Worm (Caenorhabditis elegans) whole organism, early embryonic: Measurements from ENCODE around the gene C05G5.7.

Experiments
- B0310.2 ChIP-seq: sonication (generic microtip); optimal IDR thresholded peaks from 2 replicates; lab custom pipeline; 2016; ENCODE audit warnings: mild to moderate bottlenecking, missing genetic modification characterization, missing compliant biosample characterization
- F13C5.2 ChIP-seq: sonication (generic microtip); optimal IDR thresholded peaks from 2 replicates; lab custom pipeline; 2017; ENCODE audit warnings: mild to moderate bottlenecking, missing genetic modification characterization, inconsistent platforms, missing compliant biosample characterization
- aly-1 ChIP-seq: sonication (generic microtip); optimal IDR thresholded peaks from 2 replicates; lab custom pipeline; 2016; ENCODE audit warnings: missing genetic modification characterization, missing compliant biosample characterization
- ama-1 ChIP-seq: fragments of 150-350 bp; optimal IDR thresholded peaks from 2 replicates; lab custom pipeline; 2014
- ceh-13 ChIP-seq: fragments of 200-800 bp; sonication (Bioruptor generic); optimal IDR thresholded peaks from 2 replicates; lab custom pipeline; 2018; ENCODE audit warnings: mild to moderate bottlenecking, missing genetic modification characterization, missing compliant biosample characterization
- ceh-36 ChIP-seq: sonication (generic microtip); optimal IDR thresholded peaks from 2 replicates; lab custom pipeline; 2016; ENCODE audit warnings: missing genetic modification characterization, inconsistent platforms, missing compliant biosample characterization
- ets-7 ChIP-seq: sonication (generic microtip); optimal IDR thresholded peaks from 2 replicates; lab custom pipeline; 2016; ENCODE audit warnings: missing genotype, missing genetic modification characterization, missing compliant biosample characterization
- flt-1 ChIP-seq: fragments of 200-800 bp; sonication (Bioruptor generic); IDR thresholded peaks from 2 replicates; pipeline ENCODE4 v1.3.6; 2022; ENCODE audit warnings: missing genetic modification characterization, missing compliant biosample characterization
- hmbx-1 ChIP-seq: sonication (generic microtip); optimal IDR thresholded peaks from 2 replicates; lab custom pipeline; 2016; ENCODE audit warnings: mild to moderate bottlenecking, missing genetic modification characterization, missing compliant biosample characterization
- hmg-4 ChIP-seq: fragments of 200-800 bp; sonication (Bioruptor generic); optimal IDR thresholded peaks from 2 replicates; lab custom pipeline; 2018; ENCODE audit warnings: mild to moderate bottlenecking, missing genetic modification characterization, missing compliant biosample characterization
- hnd-1 ChIP-seq: sonication (generic microtip); optimal IDR thresholded peaks from 2 replicates; lab custom pipeline; 2016; ENCODE audit warnings: missing genetic modification characterization, missing compliant biosample characterization
- pes-1 ChIP-seq: fragments of 200-800 bp; sonication (Bioruptor generic); IDR thresholded peaks from 2 replicates; pipeline ENCODE4 v1.3.6; 2022; ENCODE audit warnings: missing genetic modification reagents, missing genetic modification characterization, missing compliant biosample characterization
- scrt-1 ChIP-seq: fragments of 200-800 bp; sonication (Bioruptor generic); IDR thresholded peaks from 2 replicates; pipeline ENCODE4 v1.3.6; 2022; ENCODE audit warnings: missing genetic modification characterization, missing compliant biosample characterization
- sea-1 ChIP-seq: fragments of 200-800 bp; sonication (Bioruptor generic); conservative IDR thresholded peaks from 2 replicates; pipeline ENCODE4 v1.3.6; 2022; ENCODE audit warnings: missing genetic modification characterization, missing compliant biosample characterization
- tbx-11 ChIP-seq: fragments of 200-800 bp; sonication (Bioruptor generic); IDR thresholded peaks from 2 replicates; pipeline ENCODE4 v1.3.6; 2022; ENCODE audit warnings: missing genetic modification characterization, missing compliant biosample characterization
- tbx-37 ChIP-seq: fragments of 200-800 bp; sonication (Bioruptor generic); conservative IDR thresholded peaks from 2 replicates; pipeline ENCODE4 v1.3.6; 2022; ENCODE audit warnings: missing genetic modification reagents, missing genetic modification characterization, missing compliant biosample characterization
- tra-4 ChIP-seq: sonication (generic microtip); optimal IDR thresholded peaks from 2 replicates; lab custom pipeline; 2017; ENCODE audit warnings: missing genetic modification characterization, missing compliant biosample characterization

Gene C05G5.7

DNA sequence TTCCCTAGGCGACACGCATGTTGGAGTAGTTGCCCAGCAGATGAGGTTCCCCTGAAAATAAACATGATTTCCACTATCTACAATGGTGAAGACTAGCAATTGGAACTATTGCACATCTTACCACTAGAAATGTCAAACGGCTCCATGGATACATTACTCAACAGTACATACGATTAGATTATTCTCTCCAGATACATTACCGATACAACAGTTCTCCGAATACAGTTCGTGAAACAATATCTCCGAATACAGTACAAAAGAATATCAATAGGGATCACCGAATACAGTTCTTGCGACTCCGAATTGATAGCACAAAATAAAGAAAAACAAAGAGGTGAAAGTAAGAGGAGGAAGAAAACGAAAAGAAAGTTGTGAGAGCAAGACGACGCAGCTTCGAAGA is at the start of gene C05G5.7:
TSS of gene C05G5.7 (minus strand) at position 1 of the 400 bp plus-strand sequence.
- no peak for TF ChIP-seq B0310.2
- no peak for TF ChIP-seq F13C5.2 (tag; lab: Kevin White, UChicago)
- no peak for TF ChIP-seq ceh-36
- no peak for TF ChIP-seq tbx-37 (GFP tag; lab: Robert Waterston, UW)
- no peak for TF ChIP-seq scrt-1 (GFP tag; lab: Robert Waterston, UW)
- TF ChIP-seq pes-1 = no peak
- TF ChIP-seq ama-1 (lab: Kevin White, UChicago) = no peak
- no peak for TF ChIP-seq aly-1 (tag; lab: Kevin White, UChicago)
- TF ChIP-seq ceh-13 (GFP tag; lab: Kevin White, UChicago) = no peak
- TF ChIP-seq hmbx-1 (tag; lab: Kevin White, UChicago) = no peak
- no peak for TF ChIP-seq hmg-4 (GFP tag; lab: Kevin White, UChicago)
- no peak for TF ChIP-seq ets-7 (tag; lab: Kevin White, UChicago)
- TF ChIP-seq tra-4 (tag; lab: Kevin White, UChicago) = no peak
- TF ChIP-seq tbx-11 (GFP tag; lab: Robert Waterston, UW) = no peak

DNA sequence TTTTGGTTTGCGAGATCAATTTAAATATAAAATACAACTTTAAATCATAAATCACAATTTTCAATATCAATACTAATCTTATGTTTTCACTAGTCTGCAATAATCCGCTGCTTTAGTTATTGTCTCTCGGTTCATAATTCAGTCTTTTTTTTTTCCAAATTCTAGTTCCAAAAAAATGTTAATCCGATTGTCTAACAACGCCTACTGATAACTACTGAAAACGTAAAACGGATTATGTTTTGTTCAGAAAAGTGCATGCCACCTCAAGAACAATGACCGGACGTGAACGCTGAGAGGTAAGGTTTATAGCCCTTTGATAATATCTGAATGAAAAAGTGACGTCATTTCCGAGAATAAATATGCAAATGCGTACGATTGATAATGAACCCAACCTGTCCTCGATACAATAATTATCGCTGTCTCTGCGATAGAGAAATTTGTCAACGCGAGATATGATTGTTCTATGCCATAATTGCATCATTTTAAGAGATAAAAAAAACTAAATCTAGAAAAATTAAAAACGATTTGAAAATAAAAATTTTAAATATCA is 49.7 kb upstream of the C05G5.7 start, which contains the start of gene sprr-2:
TSS of gene sprr-2 (plus strand) at position 248 of the 550 bp plus-strand sequence.
- TF ChIP-seq tbx-11 (GFP tag; lab: Robert Waterston, UW) (no peak), hnd-1 (tag; lab: Kevin White, UChicago) (no peak), tbx-37 (GFP tag; lab: Robert Waterston, UW) (no peak), ceh-13 (GFP tag; lab: Kevin White, UChicago) (no peak), ceh-36 (no peak), pes-1 (no peak), hmg-4 (GFP tag; lab: Kevin White, UChicago) (no peak), aly-1 (tag; lab: Kevin White, UChicago) (no peak), tra-4 (tag; lab: Kevin White, UChicago) (no peak), ets-7 (tag; lab: Kevin White, UChicago) (no peak), F13C5.2 (tag; lab: Kevin White, UChicago) (no peak), flt-1 (GFP tag; lab: Robert Waterston, UW) (no peak)

DNA sequence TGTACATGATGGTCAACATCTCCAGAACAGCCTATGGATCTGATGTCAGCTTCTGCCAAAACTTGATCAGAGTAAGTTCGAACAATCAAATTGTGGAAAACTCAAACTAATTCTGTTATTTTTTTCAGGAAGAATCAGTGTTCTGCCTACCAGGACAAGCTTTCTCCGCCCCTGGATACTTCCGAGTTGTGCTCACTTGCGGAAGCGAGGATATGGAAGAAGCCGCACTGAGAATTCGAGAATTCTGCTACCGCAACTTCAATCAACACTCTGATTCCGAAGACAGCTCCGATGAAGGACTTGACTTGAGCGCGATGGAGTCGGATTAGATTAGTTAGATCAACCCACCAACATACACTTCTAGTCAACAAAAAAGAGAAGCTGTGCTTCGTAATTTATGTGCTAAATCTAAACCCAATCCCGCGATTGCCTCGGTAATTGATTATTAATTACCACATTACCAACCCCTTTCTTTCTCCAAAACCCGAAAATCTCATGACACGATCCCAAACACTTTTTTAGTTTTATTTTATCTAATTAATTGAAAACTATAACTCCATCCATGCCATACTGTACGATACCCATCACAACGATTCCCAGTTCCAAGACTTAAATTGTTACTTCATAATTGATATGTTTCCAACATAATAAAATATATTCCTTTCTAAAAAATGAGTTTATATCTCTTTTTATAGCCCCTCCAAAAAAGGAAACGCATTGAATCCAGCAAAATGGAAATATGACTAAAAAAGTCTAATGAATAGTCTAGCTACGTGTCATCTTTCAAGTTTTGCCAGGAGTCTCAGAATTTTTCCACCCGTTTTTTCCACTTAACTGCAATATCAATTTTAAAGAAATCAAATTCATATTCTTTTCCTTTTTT is 49.0 kb upstream of the C05G5.7 start:
- no peak for TF ChIP-seq sea-1

DNA sequence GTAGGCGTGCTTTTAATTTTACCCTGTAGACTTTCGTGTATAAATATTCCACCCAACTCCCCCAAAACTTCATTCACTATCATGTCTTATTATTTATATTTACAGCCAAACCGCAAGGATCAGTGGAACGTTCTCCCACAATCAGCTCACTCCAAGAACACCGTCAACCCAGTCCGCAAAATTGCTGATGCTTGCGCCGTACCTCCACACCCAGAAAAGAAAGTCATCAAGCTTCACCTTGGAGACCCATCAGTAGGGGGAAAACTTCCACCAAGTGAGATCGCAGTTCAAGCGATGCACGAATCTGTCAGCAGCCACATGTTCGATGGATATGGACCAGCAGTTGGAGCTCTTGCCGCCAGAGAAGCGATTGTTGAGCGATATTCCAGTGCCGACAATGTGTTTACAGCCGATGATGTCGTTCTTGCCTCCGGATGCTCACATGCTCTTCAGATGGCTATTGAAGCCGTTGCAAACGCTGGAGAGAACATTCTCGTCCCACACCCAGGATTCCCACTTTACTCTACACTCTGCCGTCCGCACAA is 47.7 kb upstream of the C05G5.7 start:
- TF ChIP-seq F13C5.2 (tag; lab: Kevin White, UChicago) = no peak
- no peak for TF ChIP-seq ceh-13 (GFP tag; lab: Kevin White, UChicago)
- no peak for TF ChIP-seq sea-1
- TF ChIP-seq pes-1 = no peak
- no peak for TF ChIP-seq scrt-1 (GFP tag; lab: Robert Waterston, UW)
- no peak for TF ChIP-seq hmg-4 (GFP tag; lab: Kevin White, UChicago)

DNA sequence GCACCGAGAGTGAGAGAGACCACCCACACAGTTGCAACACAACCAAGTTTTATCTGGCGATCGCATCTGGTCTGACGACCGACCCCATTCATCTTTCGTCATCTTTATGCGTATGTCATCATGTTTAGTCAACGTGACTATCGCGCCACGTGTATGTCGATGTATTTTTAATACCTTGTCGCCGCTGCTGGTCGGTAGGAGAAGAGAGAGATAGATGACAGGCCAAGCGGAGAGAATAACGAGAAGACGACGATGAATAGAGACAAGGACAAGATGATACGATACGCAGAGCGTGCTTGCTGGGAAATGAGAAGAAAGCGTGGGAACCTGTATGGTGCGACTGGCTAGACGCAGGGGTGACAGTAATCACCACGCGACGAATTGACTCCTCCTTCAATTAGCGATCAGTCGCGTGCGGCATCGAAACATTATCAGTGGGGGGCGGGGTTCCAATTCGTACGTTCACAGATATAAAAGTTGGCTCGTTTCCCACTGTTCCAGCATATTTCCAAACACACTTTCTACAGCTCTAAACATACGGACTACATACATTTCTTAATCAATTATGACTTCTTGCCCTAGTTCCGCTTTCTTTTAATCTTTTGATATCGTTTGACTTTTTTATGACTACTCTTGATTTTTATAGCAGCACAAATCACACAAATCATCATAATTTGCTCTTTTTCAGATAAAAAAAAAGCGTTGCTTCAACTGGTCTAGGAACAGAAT is 46.9 kb upstream of the C05G5.7 start, which contains the start of gene tatn-1:
TSS of gene tatn-1 (plus strand) at position 689 of the 729 bp plus-strand sequence.
- TF ChIP-seq ama-1 (lab: Kevin White, UChicago) (no peak), tra-4 (tag; lab: Kevin White, UChicago) (no peak), tbx-37 (GFP tag; lab: Robert Waterston, UW) (no peak)

DNA sequence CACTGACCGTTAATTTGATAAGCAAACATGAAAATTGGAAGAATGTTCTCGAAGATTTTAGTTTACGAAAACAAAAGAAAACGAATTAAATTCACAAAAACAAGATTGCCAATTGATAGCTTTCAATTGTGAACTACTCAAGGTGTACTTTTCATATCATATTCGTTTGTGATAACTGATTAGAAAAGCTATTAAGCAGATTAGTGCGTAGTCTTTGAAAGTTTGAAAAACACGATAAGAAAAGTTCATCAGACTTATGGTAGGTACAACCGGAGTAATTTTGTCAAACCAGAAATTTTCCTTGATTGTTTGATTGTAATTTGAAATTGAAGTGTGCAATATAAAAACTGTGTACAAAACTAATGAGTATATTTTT is 44.0 kb upstream of the C05G5.7 start:
- TF ChIP-seq tbx-11 (GFP tag; lab: Robert Waterston, UW) = no peak
- no peak for TF ChIP-seq hnd-1 (tag; lab: Kevin White, UChicago)
- TF ChIP-seq tbx-37 (GFP tag; lab: Robert Waterston, UW) = no peak
- no peak for TF ChIP-seq sea-1
- TF ChIP-seq scrt-1 (GFP tag; lab: Robert Waterston, UW) = no peak
- TF ChIP-seq hmbx-1 (tag; lab: Kevin White, UChicago) = no peak

DNA sequence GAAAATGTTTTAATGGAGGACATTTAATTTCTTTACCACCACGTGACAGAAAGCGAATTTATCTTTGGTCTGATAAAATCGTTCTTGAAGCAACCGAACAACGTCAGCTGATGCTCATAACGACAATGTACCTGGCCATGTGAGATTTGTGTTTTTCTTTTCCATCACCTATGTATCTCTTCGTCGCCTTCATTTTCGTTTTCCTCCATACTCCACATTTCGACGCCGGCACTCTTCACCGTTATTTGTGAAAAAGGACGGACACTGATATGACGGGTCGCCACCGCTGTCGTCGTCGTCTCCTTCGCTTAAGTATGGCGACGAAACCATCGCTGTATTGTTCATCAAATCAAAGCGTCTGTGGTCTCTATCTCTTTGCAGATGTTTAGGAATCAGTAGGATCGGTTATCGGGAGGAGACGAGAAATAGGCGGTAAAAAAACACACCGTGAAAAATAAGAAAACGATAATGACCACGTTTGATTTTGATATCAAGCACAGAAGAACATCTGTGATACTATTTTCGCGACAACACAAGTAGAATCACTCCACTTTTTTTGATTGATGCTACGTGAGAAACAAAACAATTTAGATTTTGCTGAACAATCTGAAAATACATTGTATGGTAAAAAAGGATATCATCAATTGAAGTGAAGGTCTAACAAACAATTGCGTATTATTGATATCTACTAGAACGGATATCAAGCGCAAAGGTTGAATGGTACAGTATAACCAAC is 43.4 kb upstream of the C05G5.7 start:
- no peak for TF ChIP-seq hnd-1 (tag; lab: Kevin White, UChicago)
- TF ChIP-seq flt-1 (GFP tag; lab: Robert Waterston, UW) = no peak
- TF ChIP-seq scrt-1 (GFP tag; lab: Robert Waterston, UW) = no peak
- no peak for TF ChIP-seq B0310.2
- no peak for TF ChIP-seq ceh-36
- no peak for TF ChIP-seq ama-1 (lab: Kevin White, UChicago)
- TF ChIP-seq pes-1 = no peak
- no peak for TF ChIP-seq tra-4 (tag; lab: Kevin White, UChicago)
- no peak for TF ChIP-seq sea-1
- TF ChIP-seq hmbx-1 (tag; lab: Kevin White, UChicago) = no peak
- TF ChIP-seq tbx-11 (GFP tag; lab: Robert Waterston, UW) = no peak
- TF ChIP-seq hmg-4 (GFP tag; lab: Kevin White, UChicago) = no peak
- TF ChIP-seq aly-1 (tag; lab: Kevin White, UChicago) = no peak
- no peak for TF ChIP-seq F13C5.2 (tag; lab: Kevin White, UChicago)
